Worm (Caenorhabditis elegans): ENCODE measurements around the gene H03A11.13.

ce11 chrX:15225180-15225724 is 12.2 kb upstream of the H03A11.13 start:
- TF ChIP-seq med-1 (GFP tag; optimal IDR thresholded peaks at IDR 0.05; ENCODE audit: insufficient read depth) (no peak), cog-1 (tag; optimal IDR thresholded peaks at IDR 0.05) (no peak)

Measured in whole organism, midembryonic.